Worm (Caenorhabditis elegans): ENCODE measurements around the gene F25B4.7.

Gene F25B4.7

ce11 chrV:5713510-5713909 lies 26.5 kb upstream of the F25B4.7 start:
- no peak for TF ChIP-seq skn-1 (tag; optimal IDR thresholded peaks at IDR 0.05)
- peak; percentile 96 for TF ChIP-seq aha-1 (tag)

ce11 chrV:5712652-5713051 lies 25.6 kb upstream of the F25B4.7 start, which contains the start of gene gcst-1:
gcst-1 (plus strand) TSS chrV:5712928.
- TF ChIP-seq nhr-11 (tag; optimal IDR thresholded peaks at IDR 0.05) (no peak), nhr-48 (tag; optimal IDR thresholded peaks at IDR 0.05) (peak; percentile 14), pha-4 (GFP tag; IDR thresholded peaks at IDR 0.05) (no peak), pha-4 (tag; optimal IDR thresholded peaks at IDR 0.05) (no peak), egl-27 (tag; optimal IDR thresholded peaks at IDR 0.05) (no peak), daf-16 (GFP tag; optimal IDR thresholded peaks at IDR 0.05) (no peak), daf-16 (tag; optimal IDR thresholded peaks at IDR 0.05) (peak; percentile 89), dve-1 (tag; optimal IDR thresholded peaks at IDR 0.05; ENCODE audit: insufficient read depth) (peak; percentile 70), ztf-7 (tag; optimal IDR thresholded peaks at IDR 0.05) (no peak), mxl-3 (GFP tag; optimal IDR thresholded peaks at IDR 0.05) (peak; percentile 72), mdt-29 (GFP tag; IDR thresholded peaks at IDR 0.05) (no peak), saeg-2 (GFP tag; IDR thresholded peaks at IDR 0.05) (no peak), aha-1 (tag) (no peak), madf-9 (GFP tag; conservative IDR thresholded peaks at IDR 0.05) (no peak), ceh-28 (tag; optimal IDR thresholded peaks at IDR 0.05) (no peak), dpl-1 (GFP tag; optimal IDR thresholded peaks at IDR 0.05) (no peak), gei-8 (GFP tag; optimal IDR thresholded peaks at IDR 0.05) (no peak), nhr-42 (GFP tag; IDR thresholded peaks at IDR 0.05) (no peak), nhr-28 (tag; optimal IDR thresholded peaks at IDR 0.05) (peak; percentile 80), ceh-20 (GFP tag; IDR thresholded peaks at IDR 0.05) (no peak), F10B5.3 (tag; optimal IDR thresholded peaks at IDR 0.05) (peak; percentile 12), nhr-25 (tag; optimal IDR thresholded peaks at IDR 0.05; ENCODE audit: borderline replicate concordance, insufficient read depth) (no peak), F26F4.8 (GFP tag; conservative IDR thresholded peaks at IDR 0.05) (no peak), madf-5 (GFP tag; IDR thresholded peaks at IDR 0.05) (no peak), php-3 (GFP tag; IDR thresholded peaks at IDR 0.05) (peak; percentile 62; the same call in 1 of the 2 replicates), fkh-10 (GFP tag; optimal IDR thresholded peaks at IDR 0.05) (no peak), zfp-2 (tag; optimal IDR thresholded peaks at IDR 0.05) (no peak), egl-43 (GFP tag; IDR thresholded peaks at IDR 0.05) (no peak), lin-38 (GFP tag; IDR thresholded peaks at IDR 0.05) (no peak), nhr-77 (tag; optimal IDR thresholded peaks at IDR 0.05) (peak; percentile 49), lin-1 (GFP tag; IDR thresholded peaks at IDR 0.05) (peak; percentile 33; the same call in 1 of the 2 replicates), spr-1 (tag; optimal IDR thresholded peaks at IDR 0.05) (no peak), cey-2 (tag; optimal IDR thresholded peaks at IDR 0.05; ENCODE audit: borderline replicate concordance, insufficient read depth) (no peak), D1046.2 (GFP tag; IDR thresholded peaks at IDR 0.05) (no peak), ama-1 (optimal IDR thresholded peaks at IDR 0.05) (peak; percentile 54), lin-15B (tag; optimal IDR thresholded peaks at IDR 0.05) (no peak), dmd-6 (GFP tag; IDR thresholded peaks at IDR 0.05) (peak; percentile 83), nhr-237 (tag; optimal IDR thresholded peaks at IDR 0.05) (no peak), dmd-9 (GFP tag; IDR thresholded peaks at IDR 0.05) (no peak), attf-4 (tag; optimal IDR thresholded peaks at IDR 0.05) (no peak), spr-3 (GFP tag; optimal IDR thresholded peaks at IDR 0.05) (no peak), zip-11 (GFP tag; IDR thresholded peaks at IDR 0.05) (no peak), mdl-1 (tag; optimal IDR thresholded peaks at IDR 0.05) (peak in 1 of 2 experiments; percentile 74), tra-1 (GFP tag; IDR thresholded peaks at IDR 0.05) (no peak), Y75B8A.6 (GFP tag; IDR thresholded peaks at IDR 0.05) (no peak), Y48G9A.11 (GFP tag; IDR thresholded peaks at IDR 0.05) (no peak), ces-1 (GFP tag; optimal IDR thresholded peaks at IDR 0.05) (no peak), ZK546.5 (tag; optimal IDR thresholded peaks at IDR 0.05) (no peak), pqm-1 (tag; optimal IDR thresholded peaks at IDR 0.05) (peak; percentile 33), ceh-32 (tag; optimal IDR thresholded peaks at IDR 0.05; ENCODE audit: poor library complexity) (no peak)

Measured in whole organism, L4 larva.